Worm (Caenorhabditis elegans) whole organism, mixed stage, embryonic: ENCODE results near the gene K08C7.6.
"Not testable (repeated sequence)": the region's sequence is repeated elsewhere in the genome, so short reads cannot be mapped to it uniquely, and the experiment has no call there.

ENCODE experiments used
- M03D4.4 ChIP-seq: sonication (generic microtip); optimal IDR thresholded peaks from 2 replicates; lab custom pipeline; 2017; ENCODE audit warnings: mild to moderate bottlenecking, missing genetic modification characterization, missing compliant biosample characterization
- bed-3 ChIP-seq: fragments of 200-800 bp; sonication (Bioruptor generic); optimal IDR thresholded peaks from 3 replicates; lab custom pipeline; 2018; ENCODE audit warnings: mild to moderate bottlenecking, missing genetic modification characterization, moderate library complexity, missing compliant biosample characterization
- blmp-1 ChIP-seq: fragments of 150-350 bp; optimal IDR thresholded peaks from 2 replicates; lab custom pipeline; 2014; ENCODE audit warnings: missing biosample characterization, missing genetic modification characterization
- ceh-39 ChIP-seq: fragments of 150-350 bp; optimal IDR thresholded peaks from 2 replicates; lab custom pipeline; 2014; ENCODE audit warnings: missing biosample characterization, missing genetic modification characterization
- ceh-83 ChIP-seq: fragments of 200-800 bp; sonication (Bioruptor generic); optimal IDR thresholded peaks from 2 replicates; lab custom pipeline; 2018; ENCODE audit warnings: mild to moderate bottlenecking, missing genetic modification characterization, missing compliant biosample characterization
- ces-1 ChIP-seq: fragments of 150-350 bp; optimal IDR thresholded peaks from 2 replicates; lab custom pipeline; 2014; ENCODE audit warnings: missing biosample characterization, missing genetic modification reagents, missing genetic modification characterization
- flh-1 ChIP-seq: fragments of 200-800 bp; sonication (Bioruptor generic); optimal IDR thresholded peaks from 2 replicates; lab custom pipeline; 2018; ENCODE audit warnings: mild to moderate bottlenecking, missing genetic modification characterization, moderate library complexity, missing compliant biosample characterization
- ham-2 ChIP-seq: fragments of 200-800 bp; sonication (Bioruptor generic); optimal IDR thresholded peaks from 2 replicates; lab custom pipeline; 2018; ENCODE audit warnings: mild to moderate bottlenecking, missing genetic modification characterization, missing compliant biosample characterization
- hlh-1 ChIP-seq: fragments of 150-350 bp; optimal IDR thresholded peaks from 2 replicates; lab custom pipeline; 2014; ENCODE audit warnings: missing biosample characterization, missing genetic modification reagents, missing genetic modification characterization
- lin-13 ChIP-seq: fragments of 150-350 bp; optimal IDR thresholded peaks from 2 replicates; lab custom pipeline; 2014; ENCODE audit warnings: missing biosample characterization, missing genetic modification characterization
- lin-32 ChIP-seq: fragments of 200-800 bp; sonication (Bioruptor generic); optimal IDR thresholded peaks from 2 replicates; lab custom pipeline; 2018; ENCODE audit warnings: mild to moderate bottlenecking, missing genetic modification characterization, missing compliant biosample characterization
- lsy-2 ChIP-seq: fragments of 150-350 bp; optimal IDR thresholded peaks from 2 replicates; lab custom pipeline; 2014; ENCODE audit warnings: missing biosample characterization, missing genetic modification characterization
- mab-5 ChIP-seq: fragments of 150-350 bp; optimal IDR thresholded peaks from 2 replicates; lab custom pipeline; 2014; ENCODE audit warnings: missing biosample characterization, missing genetic modification characterization
- mep-1 ChIP-seq: fragments of 150-350 bp; optimal IDR thresholded peaks from 2 replicates; lab custom pipeline; 2017; ENCODE audit warnings: missing biosample characterization, missing genetic modification reagents, missing genetic modification characterization, inconsistent platforms
- mls-2 ChIP-seq: sonication (generic microtip); optimal IDR thresholded peaks from 2 replicates; lab custom pipeline; 2016; ENCODE audit warnings: mild to moderate bottlenecking, missing genetic modification characterization, moderate library complexity, missing compliant biosample characterization
- nhr-12 ChIP-seq: fragments of 150-350 bp; optimal IDR thresholded peaks from 2 replicates; lab custom pipeline; 2014; ENCODE audit warnings: missing biosample characterization, missing genetic modification characterization
- nhr-2 ChIP-seq: fragments of 150-350 bp; optimal IDR thresholded peaks from 2 replicates; lab custom pipeline; 2014; ENCODE audit warnings: missing biosample characterization, missing genetic modification characterization
- nhr-237 ChIP-seq: fragments of 150-350 bp; optimal IDR thresholded peaks from 2 replicates; lab custom pipeline; 2014; ENCODE audit warnings: missing biosample characterization, missing genetic modification characterization
- nhr-28 ChIP-seq: fragments of 150-350 bp; optimal IDR thresholded peaks from 2 replicates; lab custom pipeline; 2014; ENCODE audit warnings: missing biosample characterization, missing genetic modification characterization
- nhr-76 ChIP-seq: sonication (generic microtip); optimal IDR thresholded peaks from 2 replicates; lab custom pipeline; 2017; ENCODE audit warnings: missing biosample characterization, missing genetic modification characterization
- pha-4 ChIP-seq: fragments of 150-350 bp; optimal IDR thresholded peaks from 2 replicates; lab custom pipeline; 2018; ENCODE audit warnings: missing biosample characterization, missing genetic modification reagents, missing genetic modification characterization
- sem-2 ChIP-seq: fragments of 200-800 bp; sonication (Bioruptor generic); optimal IDR thresholded peaks from 2 replicates; lab custom pipeline; 2018; ENCODE audit warnings: mild to moderate bottlenecking, missing genetic modification characterization, missing compliant biosample characterization
- snpc-4 ChIP-seq: fragments of 150-350 bp; optimal IDR thresholded peaks from 2 replicates; lab custom pipeline; 2014; ENCODE audit warnings: missing biosample characterization, missing genetic modification characterization
- tbx-8 ChIP-seq: fragments of 200-800 bp; sonication (Bioruptor generic); optimal IDR thresholded peaks from 2 replicates; lab custom pipeline; 2018; ENCODE audit warnings: mild to moderate bottlenecking, missing genetic modification characterization, moderate library complexity, missing compliant biosample characterization
- unc-62 ChIP-seq: fragments of 150-350 bp; optimal IDR thresholded peaks from 2 replicates; lab custom pipeline; 2014; ENCODE audit warnings: missing biosample characterization, missing genetic modification reagents, missing genetic modification characterization
- zip-8 ChIP-seq: fragments of 150-350 bp; optimal IDR thresholded peaks from 2 replicates; lab custom pipeline; 2014; ENCODE audit warnings: missing biosample characterization, missing genetic modification characterization
- ztf-11 ChIP-seq: fragments of 150-350 bp; optimal IDR thresholded peaks from 2 replicates; lab custom pipeline; 2014; ENCODE audit warnings: missing biosample characterization, missing genetic modification characterization

K08C7.6 gene

ce11 chrIV:10654047-10654446 is 31.6 kb downstream of the K08C7.6 start, which contains the start of gene glb-19:
Gene glb-19, minus strand, starts transcription at chrIV:10654147.
- not testable (repeated sequence) for TF ChIP-seq ceh-83 (GFP tag; lab: Kevin White, UChicago); bed-3 (GFP tag; lab: Kevin White, UChicago); M03D4.4

ce11 chrIV:10638977-10639376 is 46.7 kb downstream of the K08C7.6 start, which contains the start of gene F56C4.2:
Gene F56C4.2, plus strand, starts transcription at chrIV:10639277.
- TF ChIP-seq ceh-83 (GFP tag; lab: Kevin White, UChicago) (no peak), lsy-2 (tag; lab: Kevin White, UChicago) (no peak), ces-1 (no peak), lin-13 (tag; lab: Kevin White, UChicago) (no peak), blmp-1 (tag; lab: Kevin White, UChicago) (no peak), bed-3 (GFP tag; lab: Kevin White, UChicago) (no peak), lin-32 (GFP tag; lab: Kevin White, UChicago) (no peak), flh-1 (GFP tag; lab: Kevin White, UChicago) (no peak), mep-1 (no peak), mls-2 (no peak), nhr-2 (tag; lab: Kevin White, UChicago) (no peak), M03D4.4 (no peak), nhr-76 (tag; lab: Kevin White, UChicago) (no peak), unc-62 (GFP tag; lab: Kevin White, UChicago) (no peak), nhr-12 (tag; lab: Kevin White, UChicago) (no peak), sem-2 (no peak), nhr-28 (no peak)

ce11 chrIV:10636649-10637048 is 49.0 kb downstream of the K08C7.6 start, which contains the start of gene F56C4.1:
Gene F56C4.1, plus strand, starts transcription at chrIV:10636949.
- no peak for TF ChIP-seq lin-13 (tag; lab: Kevin White, UChicago)
- TF ChIP-seq tbx-8 (GFP tag; lab: Kevin White, UChicago): no peak
- no peak for TF ChIP-seq unc-62 (GFP tag; lab: Kevin White, UChicago)
- no peak for TF ChIP-seq nhr-76 (tag; lab: Kevin White, UChicago)
- no peak for TF ChIP-seq hlh-1 (tag; lab: Kevin White, UChicago)
- TF ChIP-seq ces-1: no peak
- TF ChIP-seq flh-1 (GFP tag; lab: Kevin White, UChicago): no peak
- TF ChIP-seq ceh-83 (GFP tag; lab: Kevin White, UChicago): no peak
- no peak for TF ChIP-seq M03D4.4
- no peak for TF ChIP-seq sem-2
- TF ChIP-seq ham-2 (GFP tag; lab: Kevin White, UChicago): no peak
- no peak for TF ChIP-seq nhr-237 (tag; lab: Kevin White, UChicago)
- no peak for TF ChIP-seq ceh-39 (tag; lab: Kevin White, UChicago)
- no peak for TF ChIP-seq mab-5 (tag; lab: Kevin White, UChicago)
- no peak for TF ChIP-seq snpc-4
- TF ChIP-seq lin-32 (GFP tag; lab: Kevin White, UChicago): no peak
- TF ChIP-seq zip-8 (tag; lab: Kevin White, UChicago): no peak
- no peak for TF ChIP-seq pha-4 (tag; lab: Kevin White, UChicago)
- TF ChIP-seq ztf-11 (tag; lab: Kevin White, UChicago): no peak
